Fruit fly (Drosophila melanogaster): Measurements from ENCODE around the gene CG33170.

DNA sequence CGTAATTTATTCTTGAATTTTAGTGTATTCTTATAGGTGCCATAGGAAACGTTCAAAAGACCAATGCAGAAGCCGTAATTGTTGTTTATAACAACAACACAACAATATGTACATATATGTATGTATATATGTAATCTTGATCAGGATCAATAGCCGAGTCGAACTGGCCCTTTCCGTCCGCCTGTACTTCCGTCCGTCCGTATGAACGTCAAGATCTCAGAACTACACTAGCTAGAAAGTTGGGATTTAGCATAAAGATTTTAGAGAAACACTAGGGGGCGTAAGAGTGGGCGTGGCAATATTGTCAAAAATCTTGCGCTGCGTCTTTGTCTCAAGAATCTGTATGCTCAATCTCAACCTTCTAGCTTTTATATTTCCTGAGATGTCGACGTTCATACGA lies 20.1 kb downstream of the CG33170 start:
- no peak for TF ChIP-seq CTCF (optimal IDR thresholded peaks at IDR 0.05)
- TF ChIP-seq CG8478 (optimal IDR thresholded peaks at IDR 0.05), result no peak
